2 worm cellular contexts compared by ENCODE assay signal in the genomic region with DNA sequence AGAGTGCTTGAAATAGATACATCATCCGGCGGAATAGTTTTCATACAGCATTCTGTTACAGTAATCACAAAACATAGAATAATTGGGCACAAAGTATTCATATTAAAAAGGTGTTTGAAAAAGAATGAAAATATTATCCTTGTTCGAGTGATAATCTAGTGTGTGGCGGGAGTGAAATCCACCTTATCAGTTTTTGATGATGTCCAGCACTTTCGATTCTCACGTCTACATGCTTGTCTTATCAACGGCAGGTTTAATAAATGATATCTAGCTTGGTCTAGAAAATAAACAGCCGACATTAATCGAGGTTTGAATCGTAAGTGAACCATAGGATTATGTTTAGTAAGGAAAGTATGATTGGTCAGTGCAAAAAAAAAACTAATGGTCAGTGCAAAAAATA.
TF ChIP-seq lines count a peak whose summit lies in the region.

A gene (minus strand): TSS at position 101 of the 400 bp plus-strand sequence.

TF ChIP-seq in whole organism, L1 larva, 84 proteins besides CTCF, POLR2A, EP300 and RAD21:
- TF ChIP-seq blmp-1 (tag; optimal IDR thresholded peaks at IDR 0.05; lab: Kevin White, UChicago) (peak; percentile 54), dsc-1 (tag; optimal IDR thresholded peaks at IDR 0.05; lab: Kevin White, UChicago) (no peak)
TF ChIP-seq in whole organism, L1 larva: peak in this region for 1.

TF ChIP-seq in whole organism, young adult, 124 proteins besides CTCF, POLR2A, EP300 and RAD21:
- TF ChIP-seq him-1 (tag; optimal IDR thresholded peaks at IDR 0.05; lab: Kevin White, UChicago) (peak; percentile 52), rcor-1 (GFP tag; IDR thresholded peaks at IDR 0.05; lab: Robert Waterston, UW) (no peak), snpc-1.3 (tag; optimal IDR thresholded peaks at IDR 0.05; lab: Kevin White, UChicago; ENCODE audit: insufficient read depth) (no peak), ets-4 (GFP tag; optimal IDR thresholded peaks at IDR 0.05; lab: Kevin White, UChicago) (no peak)
TF ChIP-seq in whole organism, young adult: peak in this region for 1.
